Fruit fly (Drosophila melanogaster) whole organism, embryonic: Measurements from ENCODE around the gene Mtpalpha.

Experiments used
- Abd-B ChIP-seq: fragments of 200-800 bp; sonication (Bioruptor generic); optimal IDR thresholded peaks from 2 replicates; lab custom pipeline; 2018; ENCODE audit warnings: missing biosample characterization, mild to moderate bottlenecking, missing genetic modification characterization, moderate library complexity
- Bdp1 ChIP-seq: fragments of 200-800 bp; sonication (Bioruptor generic); optimal IDR thresholded peaks from 3 replicates; lab custom pipeline; 2016; ENCODE audit warnings: missing biosample characterization, missing genetic modification characterization
- CG11085 ChIP-seq: fragments of 200-800 bp; sonication (Bioruptor generic); IDR thresholded peaks from 2 replicates; pipeline ENCODE4 v1.3.6; 2022; ENCODE audit warnings: missing biosample characterization, missing genetic modification characterization
- CG11723 ChIP-seq: fragments of 200-800 bp; sonication (Bioruptor generic); optimal IDR thresholded peaks from 2 replicates; lab custom pipeline; 2017; ENCODE audit warnings: missing biosample characterization, mild to moderate bottlenecking, missing genetic modification characterization
- CG15073 ChIP-seq: fragments of 200-800 bp; sonication (Bioruptor generic); optimal IDR thresholded peaks from 2 replicates; lab custom pipeline; 2016; ENCODE audit warnings: missing biosample characterization, missing genetic modification characterization
- CG1529 ChIP-seq: fragments of 200-800 bp; sonication (Bioruptor generic); optimal IDR thresholded peaks from 3 replicates; lab custom pipeline; 2018; ENCODE audit warnings: missing biosample characterization, missing genetic modification characterization
- CG15601 ChIP-seq: fragments of 200-800 bp; sonication (Bioruptor generic); optimal IDR thresholded peaks from 3 replicates; lab custom pipeline; 2019; ENCODE audit warnings: missing biosample characterization, mild to moderate bottlenecking, missing genetic modification characterization, moderate library complexity
- CG15696 ChIP-seq: fragments of 200-800 bp; sonication (Bioruptor generic); optimal IDR thresholded peaks from 2 replicates; lab custom pipeline; 2019; ENCODE audit warnings: missing biosample characterization, mild to moderate bottlenecking, missing genetic modification characterization, moderate library complexity
- CG16813 ChIP-seq: fragments of 200-800 bp; sonication (Bioruptor generic); IDR thresholded peaks from 3 replicates; pipeline ENCODE4 v1.3.6; 2022; ENCODE audit warnings: missing biosample characterization, missing genetic modification characterization; ENCODE audit not compliant: partially characterized antibody
- CG30403 ChIP-seq: fragments of 200-800 bp; sonication (Bioruptor generic); optimal IDR thresholded peaks from 3 replicates; lab custom pipeline; 2016; ENCODE audit warnings: missing biosample characterization, missing genetic modification characterization
- CG31388 ChIP-seq: fragments of 200-800 bp; sonication (Bioruptor generic); optimal IDR thresholded peaks from 2 replicates; lab custom pipeline; 2016; ENCODE audit warnings: missing biosample characterization, missing genetic modification characterization
- CG3995 ChIP-seq: fragments of 200-800 bp; sonication (Bioruptor generic); optimal IDR thresholded peaks from 3 replicates; lab custom pipeline; 2016; ENCODE audit warnings: missing biosample characterization, missing genetic modification characterization
- CG4328 ChIP-seq: fragments of 200-800 bp; sonication (Bioruptor generic); optimal IDR thresholded peaks from 3 replicates; lab custom pipeline; 2017; ENCODE audit warnings: missing biosample characterization, missing genetic modification reagents, missing genetic modification characterization
- CG6854 ChIP-seq: fragments of 200-800 bp; sonication (Bioruptor generic); optimal IDR thresholded peaks from 3 replicates; lab custom pipeline; 2017; ENCODE audit warnings: missing biosample characterization, mild to moderate bottlenecking, missing genetic modification characterization
- CG7271 ChIP-seq: fragments of 200-800 bp; sonication (Bioruptor generic); optimal IDR thresholded peaks from 2 replicates; lab custom pipeline; 2018; ENCODE audit warnings: missing biosample characterization, mild to moderate bottlenecking, missing genetic modification characterization, moderate library complexity
- CG7987 ChIP-seq: fragments of 200-800 bp; sonication (Bioruptor generic); optimal IDR thresholded peaks from 2 replicates; lab custom pipeline; 2018; ENCODE audit warnings: missing biosample characterization, mild to moderate bottlenecking, missing genetic modification characterization, moderate library complexity
- CG8281 ChIP-seq: fragments of 200-800 bp; sonication (Bioruptor generic); optimal IDR thresholded peaks from 2 replicates; lab custom pipeline; 2018; ENCODE audit warnings: missing biosample characterization, mild to moderate bottlenecking, missing genetic modification characterization, moderate library complexity
- CG8388 ChIP-seq: fragments of 200-800 bp; sonication (Bioruptor generic); optimal IDR thresholded peaks from 2 replicates; lab custom pipeline; 2019; ENCODE audit warnings: missing biosample characterization, mild to moderate bottlenecking, missing genetic modification characterization, moderate library complexity
- CG8478 ChIP-seq: fragments of >200 bp; optimal IDR thresholded peaks from 2 replicates; lab custom pipeline; 2018
- CTCF ChIP-seq: fragments of 200-800 bp; sonication (Bioruptor generic); optimal IDR thresholded peaks from 2 replicates; lab custom pipeline; 2017; ENCODE audit warnings: missing biosample characterization, mild to moderate bottlenecking, missing genetic modification characterization, moderate library complexity
- CrebB ChIP-seq: fragments of 200-800 bp; sonication (Bioruptor generic); optimal IDR thresholded peaks from 3 replicates; lab custom pipeline; 2018; ENCODE audit warnings: missing biosample characterization, mild to moderate bottlenecking, missing genetic modification characterization
- Elba2 ChIP-seq: fragments of 200-800 bp; sonication (Bioruptor generic); optimal IDR thresholded peaks from 3 replicates; lab custom pipeline; 2016; ENCODE audit warnings: missing biosample characterization, missing genetic modification characterization
- H15 ChIP-seq: fragments of 200-800 bp; sonication (Bioruptor generic); IDR thresholded peaks from 3 replicates; pipeline ENCODE4 v1.3.6; 2022; ENCODE audit warnings: missing biosample characterization, missing genetic modification characterization
- HLHmδ ChIP-seq: fragments of 200-800 bp; sonication (Bioruptor generic); optimal IDR thresholded peaks from 2 replicates; lab custom pipeline; 2018; ENCODE audit warnings: missing biosample characterization, mild to moderate bottlenecking, missing genetic modification characterization, moderate library complexity
- HmgD ChIP-seq: fragments of 200-800 bp; sonication (Bioruptor generic); optimal IDR thresholded peaks from 3 replicates; lab custom pipeline; 2016; ENCODE audit warnings: missing biosample characterization, missing genetic modification characterization
- Hr51 ChIP-seq, 2 experiments: fragments of 200-800 bp; sonication (Bioruptor generic); optimal IDR thresholded peaks; 2 replicates in 1 of 2; 3 replicates in 1 of 2; lab custom pipeline; 2016 to 2018; ENCODE audit warnings: missing biosample characterization in 2 of 2, missing genetic modification characterization in 2 of 2, mild to moderate bottlenecking in 1 of 2, moderate library complexity in 1 of 2
- Lim3 ChIP-seq: fragments of 200-800 bp; sonication (Bioruptor generic); IDR thresholded peaks from 2 replicates; pipeline ENCODE4 v1.3.6; 2022; ENCODE audit warnings: missing biosample characterization, missing genetic modification characterization
- Mad ChIP-seq: fragments of 200-800 bp; sonication (Bioruptor generic); optimal IDR thresholded peaks from 2 replicates; lab custom pipeline; 2016; ENCODE audit warnings: missing biosample characterization, missing genetic modification characterization
- NC2α ChIP-seq: fragments of 200-800 bp; sonication (Bioruptor generic); optimal IDR thresholded peaks from 2 replicates; lab custom pipeline; 2016; ENCODE audit warnings: missing biosample characterization, missing genetic modification characterization
- Ravus ChIP-seq: fragments of 200-800 bp; sonication (Bioruptor generic); IDR thresholded peaks from 2 replicates; pipeline ENCODE4 v1.3.6; 2022; ENCODE audit warnings: missing biosample characterization, missing genetic modification characterization
- az2 ChIP-seq: fragments of 200-800 bp; sonication (Bioruptor generic); optimal IDR thresholded peaks from 3 replicates; lab custom pipeline; 2016; ENCODE audit warnings: missing biosample characterization, missing genetic modification characterization
- dpn ChIP-seq, 2 experiments: fragments of 200-800 bp; sonication (Bioruptor generic); optimal IDR thresholded peaks; 3 replicates each; lab custom pipeline; 2016; ENCODE audit warnings: missing biosample characterization in 2 of 2, missing genetic modification characterization in 2 of 2
- en ChIP-seq: fragments of 200-800 bp; sonication (Bioruptor generic); optimal IDR thresholded peaks from 2 replicates; lab custom pipeline; 2016; ENCODE audit warnings: missing biosample characterization, missing genetic modification characterization
- esg ChIP-seq: fragments of 200-800 bp; sonication (Bioruptor generic); conservative IDR thresholded peaks from 2 replicates; pipeline ENCODE4 v1.3.6; 2022; ENCODE audit warnings: missing biosample characterization, missing genetic modification characterization
- fd102C ChIP-seq: fragments of 200-800 bp; sonication (Bioruptor generic); optimal IDR thresholded peaks from 2 replicates; lab custom pipeline; 2018; ENCODE audit warnings: missing biosample characterization, mild to moderate bottlenecking, missing genetic modification characterization, moderate library complexity
- grn ChIP-seq: fragments of 200-800 bp; sonication (Bioruptor generic); optimal IDR thresholded peaks from 3 replicates; lab custom pipeline; 2017; ENCODE audit warnings: missing biosample characterization, missing genetic modification characterization
- gro ChIP-seq: fragments of 200-800 bp; sonication (Bioruptor generic); optimal IDR thresholded peaks from 2 replicates; lab custom pipeline; 2016; ENCODE audit warnings: missing biosample characterization, missing genetic modification characterization
- jing ChIP-seq: fragments of 200-800 bp; sonication (Bioruptor generic); optimal IDR thresholded peaks from 2 replicates; lab custom pipeline; 2018; ENCODE audit warnings: missing biosample characterization, mild to moderate bottlenecking, missing genetic modification characterization
- kah ChIP-seq: fragments of 200-800 bp; sonication (Bioruptor generic); optimal IDR thresholded peaks from 2 replicates; lab custom pipeline; 2018; ENCODE audit warnings: missing biosample characterization, mild to moderate bottlenecking, missing genetic modification characterization
- lola ChIP-seq, 3 experiments: fragments of >200 bp in 2 of 3; fragments of 200-800 bp in 1 of 3; sonication (Bioruptor generic) in 1 of 3; optimal IDR thresholded peaks; 2 replicates each; lab custom pipeline; 2017 to 2019; ENCODE audit warnings: missing biosample characterization in 3 of 3, missing genetic modification characterization in 3 of 3, mild to moderate bottlenecking in 1 of 3, moderate library complexity in 1 of 3
- nau ChIP-seq: fragments of 200-800 bp; sonication (Bioruptor generic); optimal IDR thresholded peaks from 3 replicates; lab custom pipeline; 2017; ENCODE audit warnings: missing biosample characterization, mild to moderate bottlenecking, missing genetic modification characterization, missing genetic modification reagents
- nmo ChIP-seq: fragments of 200-800 bp; sonication (Bioruptor generic); optimal IDR thresholded peaks from 2 replicates; lab custom pipeline; 2018; ENCODE audit warnings: missing biosample characterization, mild to moderate bottlenecking, missing genetic modification characterization, moderate library complexity
- odd ChIP-seq: fragments of 200-800 bp; sonication (Bioruptor generic); optimal IDR thresholded peaks from 2 replicates; lab custom pipeline; 2017; ENCODE audit warnings: missing biosample characterization, mild to moderate bottlenecking, missing genetic modification characterization
- phol ChIP-seq: fragments of 200-800 bp; sonication (Bioruptor generic); optimal IDR thresholded peaks from 3 replicates; lab custom pipeline; 2018; ENCODE audit warnings: missing biosample characterization, mild to moderate bottlenecking, missing genetic modification characterization, moderate library complexity
- pum ChIP-seq: fragments of 200-800 bp; sonication (Bioruptor generic); optimal IDR thresholded peaks from 2 replicates; lab custom pipeline; 2016; ENCODE audit warnings: missing biosample characterization, missing genetic modification characterization
- rib ChIP-seq: fragments of 200-800 bp; sonication (Bioruptor generic); IDR thresholded peaks from 2 replicates; pipeline ENCODE4 v1.3.6; 2022; ENCODE audit warnings: missing biosample characterization, missing genetic modification characterization
- schlank ChIP-seq: fragments of 200-800 bp; sonication (Bioruptor generic); optimal IDR thresholded peaks from 2 replicates; lab custom pipeline; 2018; ENCODE audit warnings: missing biosample characterization, mild to moderate bottlenecking, missing genetic modification characterization
- scrt ChIP-seq: fragments of 200-800 bp; sonication (Bioruptor generic); optimal IDR thresholded peaks from 2 replicates; lab custom pipeline; 2018; ENCODE audit warnings: missing biosample characterization, mild to moderate bottlenecking, missing genetic modification characterization, moderate library complexity
- sens ChIP-seq: fragments of 200-800 bp; sonication (Bioruptor generic); peaks from one replicate; lab custom pipeline; 2016; ENCODE audit warnings: missing biosample characterization, missing genetic modification characterization
- sens-2 ChIP-seq: fragments of 200-800 bp; sonication (Bioruptor generic); IDR thresholded peaks from 2 replicates; pipeline ENCODE4 v1.3.6; 2022; ENCODE audit warnings: missing biosample characterization, missing genetic modification characterization
- seq ChIP-seq: fragments of 200-800 bp; sonication (Bioruptor generic); IDR thresholded peaks from 2 replicates; pipeline ENCODE4 v1.3.6; 2022; ENCODE audit warnings: missing biosample characterization, missing genetic modification characterization
- zfh2 ChIP-seq: fragments of 200-800 bp; sonication (Bioruptor generic); optimal IDR thresholded peaks from 2 replicates; lab custom pipeline; 2016; ENCODE audit warnings: missing biosample characterization, missing genetic modification characterization

Mtpalpha gene

DNA sequence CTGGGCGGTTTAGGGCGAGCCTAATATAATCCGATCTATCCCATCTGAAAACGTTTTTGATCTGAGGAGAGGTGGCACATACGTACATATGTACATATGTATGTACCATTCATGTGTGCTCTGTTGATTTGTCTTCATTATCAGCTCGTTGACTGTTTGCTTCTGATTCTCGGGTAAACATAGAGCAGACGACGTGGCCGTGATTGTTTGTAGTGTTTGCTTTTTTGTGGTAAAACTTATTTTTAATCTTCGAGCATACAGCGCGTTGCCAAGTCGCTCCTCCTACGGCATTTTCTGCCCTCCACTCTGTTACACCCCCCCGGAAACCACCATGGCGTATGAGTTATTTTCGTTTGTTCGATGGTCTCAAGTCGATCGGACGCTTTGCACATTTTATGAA, 50.9 kb downstream of the Mtpalpha start (continued):
- TF ChIP-seq CG4328 (GFP tag; lab: Kevin White, UChicago) (peak; percentile 94), Mad (GFP tag; lab: Kevin White, UChicago) (peak; percentile 75), CG7987 (GFP tag; lab: Kevin White, UChicago) (peak; percentile 98), CG1529 (GFP tag; lab: Kevin White, UChicago) (peak; percentile 90), CG15696 (tag; lab: Kevin White, UChicago) (peak; percentile 89), fd102C (GFP tag; lab: Kevin White, UChicago) (peak; percentile 77), CTCF (GFP tag; lab: Kevin White, UChicago) (peak; percentile 50), odd (GFP tag; lab: Kevin White, UChicago) (peak; percentile 96), az2 (peak; percentile 62), esg (GFP tag; lab: Robert Waterston, UW) (no peak), CG3995 (GFP tag; lab: Kevin White, UChicago) (peak; percentile 25), Hr51 (GFP tag; optimal IDR thresholded peaks at IDR 0.05; lab: Kevin White, UChicago) (peak; percentile 41 to 90), CG7271 (peak; percentile 85), CG8281 (peak; percentile 84), grn (peak; percentile 92), CrebB (tag; lab: Kevin White, UChicago) (peak; percentile 97), CG8388 (GFP tag; lab: Kevin White, UChicago) (peak; percentile 63), gro (GFP tag; lab: Kevin White, UChicago) (peak; percentile 88), kah (GFP tag; lab: Kevin White, UChicago) (peak; percentile 75), CG30403 (GFP tag; lab: Kevin White, UChicago) (peak; percentile 58), CG31388 (GFP tag; lab: Kevin White, UChicago) (no peak), NC2α (GFP tag; lab: Kevin White, UChicago) (peak; percentile 87), phol (tag; lab: Kevin White, UChicago) (peak; percentile 7), scrt (peak; percentile 82), CG6854 (peak; percentile 87), nmo (GFP tag; lab: Kevin White, UChicago) (peak; percentile 32), nau (GFP tag; lab: Kevin White, UChicago) (peak; percentile 95), H15 (GFP tag; lab: Robert Waterston, UW) (peak; percentile 77), pum (GFP tag; lab: Kevin White, UChicago) (peak; percentile 78), dpn (GFP tag; optimal IDR thresholded peaks at IDR 0.05; lab: Kevin White, UChicago) (peak; percentile 75 to 76), lola (GFP tag; optimal IDR thresholded peaks at IDR 0.05; lab: Kevin White, UChicago) (peak in 1 of 3 experiments; percentile 82), Bdp1 (GFP tag; lab: Kevin White, UChicago) (peak; percentile 85), CG11723 (GFP tag; lab: Kevin White, UChicago) (peak; percentile 86), Ravus (GFP tag; lab: Robert Waterston, UW) (no peak), HLHmδ (GFP tag; lab: Kevin White, UChicago) (peak; percentile 97), Lim3 (GFP tag; lab: Robert Waterston, UW) (no peak; the same call in 1 of the 2 replicates), zfh2 (GFP tag; lab: Kevin White, UChicago) (peak; percentile 18), CG8478 (no peak), CG11085 (GFP tag; lab: Robert Waterston, UW) (peak; percentile 59; the same call in 1 of the 2 replicates), schlank (peak; percentile 87), CG15601 (tag; lab: Kevin White, UChicago) (peak; percentile 96), en (GFP tag; lab: Kevin White, UChicago) (peak; percentile 83), sens-2 (GFP tag; lab: Robert Waterston, UW) (no peak; the same call in 1 of the 2 replicates), HmgD (GFP tag; lab: Kevin White, UChicago) (peak; percentile 37), sens (GFP tag; lab: Kevin White, UChicago) (peak; percentile 97), seq (GFP tag; lab: Robert Waterston, UW) (peak; percentile 94), jing (peak; percentile 50), CG15073 (GFP tag; lab: Kevin White, UChicago) (peak; percentile 38), rib (GFP tag; lab: Robert Waterston, UW) (peak; percentile 87), CG16813 (GFP tag; lab: Robert Waterston, UW) (no peak), Abd-B (GFP tag; lab: Kevin White, UChicago) (no peak), Elba2 (no peak)
